Worm (Caenorhabditis elegans): ENCODE measurements around the gene T13C5.10.

DNA sequence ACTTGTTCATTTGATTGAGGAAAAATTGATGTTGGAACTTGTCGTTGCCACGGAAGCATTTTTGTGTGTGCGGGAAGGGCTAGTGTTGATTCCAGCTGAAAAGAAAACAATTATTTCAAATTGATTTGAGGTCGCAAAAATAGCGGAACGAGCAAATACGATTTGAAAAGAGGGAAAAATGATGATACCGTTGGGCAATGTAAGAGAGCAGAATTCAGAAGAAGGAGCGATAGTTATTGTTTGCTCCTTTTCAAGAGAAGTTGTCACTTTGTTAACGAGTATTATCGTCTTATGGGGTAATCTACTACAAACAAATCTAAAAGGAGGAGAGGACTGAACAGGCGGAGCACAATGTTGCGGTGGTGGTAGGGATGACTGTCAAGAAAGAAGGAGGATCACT, 27.5 kb upstream of the T13C5.10 start, which contains the start of gene odd-2:
- no peak for TF ChIP-seq hmg-11 (tag; optimal IDR thresholded peaks at IDR 0.05)
- TF ChIP-seq nhr-28 (tag; optimal IDR thresholded peaks at IDR 0.05): no peak
- TF ChIP-seq lin-39 (tag; optimal IDR thresholded peaks at IDR 0.05): no peak
- TF ChIP-seq tbx-2 (tag; optimal IDR thresholded peaks at IDR 0.05): no peak
- no peak for TF ChIP-seq nhr-76 (tag; optimal IDR thresholded peaks at IDR 0.05)
- no peak for TF ChIP-seq nhr-237 (tag; optimal IDR thresholded peaks at IDR 0.05)
- TF ChIP-seq ama-1 (optimal IDR thresholded peaks at IDR 0.05): no peak
- TF ChIP-seq nhr-12 (tag; optimal IDR thresholded peaks at IDR 0.05): no peak
